Worm (Caenorhabditis elegans) whole organism, L4/young adult: Measurements from ENCODE around the gene F58H1.2.

Experiments
- W03F9.2 ChIP-seq: fragments of 150-350 bp; optimal IDR thresholded peaks from 2 replicates; lab custom pipeline; 2014; ENCODE audit warnings: missing biosample characterization, missing genetic modification characterization
- dao-5 ChIP-seq: sonication (generic microtip); optimal IDR thresholded peaks from 2 replicates; lab custom pipeline; 2016; ENCODE audit warnings: missing genotype, missing genetic modification characterization, moderate library complexity, missing compliant biosample characterization
- him-1 ChIP-seq: sonication (generic microtip); optimal IDR thresholded peaks from 2 replicates; lab custom pipeline; 2016; ENCODE audit warnings: missing genotype, missing genetic modification reagents, missing genetic modification characterization, missing compliant biosample characterization

DNA sequence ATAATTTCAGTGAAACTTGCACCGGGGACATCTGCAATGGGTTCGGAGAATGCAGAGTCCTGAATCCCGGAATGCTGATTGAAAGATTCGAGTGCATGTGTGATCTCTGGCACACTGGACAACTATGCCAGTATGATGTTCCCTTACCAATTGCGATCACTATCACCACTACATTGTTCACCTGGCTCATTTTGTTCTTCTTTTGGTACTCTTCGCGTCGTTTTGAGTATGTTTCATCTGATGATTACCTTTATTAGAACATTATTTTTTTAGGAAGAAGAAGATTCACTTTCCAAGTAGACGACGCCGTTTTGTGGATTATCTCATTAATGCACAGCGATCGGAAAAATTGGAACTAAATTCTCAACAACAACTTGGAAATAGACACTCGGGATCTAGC is 14.8 kb downstream of the F58H1.2 start:
- TF ChIP-seq him-1 (tag; lab: Kevin White, UChicago) (no peak), dao-5 (tag; lab: Kevin White, UChicago) (no peak), W03F9.2 (tag; lab: Kevin White, UChicago) (no peak)
